Worm (Caenorhabditis elegans) whole organism, late embryonic: ENCODE measurements around the gene cutl-26.
A peak's percentile ranks its signal among the peaks of the same experiment; 100 is the strongest.

Experiments
- C08G9.2 ChIP-seq: sonication (generic microtip); optimal IDR thresholded peaks from 2 replicates; lab custom pipeline; 2016; ENCODE audit warnings: mild to moderate bottlenecking, missing genetic modification characterization, moderate library complexity, missing compliant biosample characterization
- K02D7.2 ChIP-seq: sonication (generic microtip); optimal IDR thresholded peaks from 2 replicates; lab custom pipeline; 2017; ENCODE audit warnings: mild to moderate bottlenecking, missing genetic modification characterization, missing compliant biosample characterization
- ahr-1 ChIP-seq: sonication (generic microtip); optimal IDR thresholded peaks from 2 replicates; lab custom pipeline; 2016; ENCODE audit warnings: missing genetic modification characterization, missing compliant biosample characterization
- ceh-18 ChIP-seq: sonication (generic microtip); optimal IDR thresholded peaks from 2 replicates; lab custom pipeline; 2016; ENCODE audit warnings: missing genetic modification characterization, missing compliant biosample characterization
- ceh-22 ChIP-seq: sonication (generic microtip); optimal IDR thresholded peaks from 2 replicates; lab custom pipeline; 2017; ENCODE audit warnings: missing biosample characterization, missing genetic modification characterization
- ceh-45 ChIP-seq: fragments of 200-800 bp; sonication (Bioruptor generic); IDR thresholded peaks from 2 replicates; pipeline ENCODE4 v1.3.6; 2022; ENCODE audit warnings: missing genetic modification reagents, missing genetic modification characterization, missing compliant biosample characterization
- che-1 ChIP-seq: sonication (generic microtip); optimal IDR thresholded peaks from 2 replicates; lab custom pipeline; 2016; ENCODE audit warnings: mild to moderate bottlenecking, missing genetic modification characterization, missing compliant biosample characterization
- dmd-4 ChIP-seq: sonication (generic microtip); optimal IDR thresholded peaks from 2 replicates; lab custom pipeline; 2016; ENCODE audit warnings: borderline replicate concordance, missing genetic modification characterization, missing compliant biosample characterization
- dve-1 ChIP-seq: sonication (generic microtip); optimal IDR thresholded peaks from 2 replicates; lab custom pipeline; 2017; ENCODE audit warnings: antibody characterized with exemption, mild to moderate bottlenecking, missing genetic modification characterization, missing compliant biosample characterization
- elt-2 ChIP-seq: sonication (generic microtip); optimal IDR thresholded peaks from 2 replicates; lab custom pipeline; 2016; ENCODE audit warnings: missing genetic modification reagents, missing genetic modification characterization, missing compliant biosample characterization
- elt-4 ChIP-seq: sonication (generic microtip); optimal IDR thresholded peaks from 2 replicates; lab custom pipeline; 2016; ENCODE audit warnings: missing genetic modification characterization, missing compliant biosample characterization
- ets-4 ChIP-seq: sonication (generic microtip); optimal IDR thresholded peaks from 2 replicates; lab custom pipeline; 2016; ENCODE audit warnings: missing genetic modification characterization, missing compliant biosample characterization
- fax-1 ChIP-seq: sonication (generic microtip); optimal IDR thresholded peaks from 2 replicates; lab custom pipeline; 2016; ENCODE audit warnings: missing genotype, missing genetic modification characterization, missing compliant biosample characterization
- fkh-6 ChIP-seq: sonication (generic microtip); optimal IDR thresholded peaks from 2 replicates; lab custom pipeline; 2016; ENCODE audit warnings: missing genetic modification characterization, missing compliant biosample characterization
- gmeb-2 ChIP-seq: sonication (generic microtip); optimal IDR thresholded peaks from 2 replicates; lab custom pipeline; 2016; ENCODE audit warnings: missing genetic modification characterization, inconsistent platforms, missing compliant biosample characterization
- hlh-13 ChIP-seq: fragments of 200-800 bp; sonication (Bioruptor generic); optimal IDR thresholded peaks from 2 replicates; lab custom pipeline; 2018; ENCODE audit warnings: mild to moderate bottlenecking, missing genetic modification characterization, missing compliant biosample characterization
- hlh-15 ChIP-seq: sonication (generic microtip); optimal IDR thresholded peaks from 2 replicates; lab custom pipeline; 2016; ENCODE audit warnings: missing genetic modification characterization, missing compliant biosample characterization
- hlh-8 ChIP-seq: sonication (generic microtip); optimal IDR thresholded peaks from 2 replicates; lab custom pipeline; 2016; ENCODE audit warnings: missing genotype, missing genetic modification characterization, missing compliant biosample characterization
- lin-11 ChIP-seq: fragments of 200-800 bp; sonication (Bioruptor generic); optimal IDR thresholded peaks from 2 replicates; lab custom pipeline; 2018; ENCODE audit warnings: mild to moderate bottlenecking, missing genetic modification characterization, missing compliant biosample characterization
- madf-2 ChIP-seq: sonication (generic microtip); optimal IDR thresholded peaks from 2 replicates; lab custom pipeline; 2017; ENCODE audit warnings: missing genetic modification characterization, missing compliant biosample characterization
- mec-3 ChIP-seq: sonication (generic microtip); optimal IDR thresholded peaks from 2 replicates; lab custom pipeline; 2016; ENCODE audit warnings: borderline replicate concordance, missing genetic modification characterization, missing compliant biosample characterization
- nfya-1 ChIP-seq: sonication (generic microtip); optimal IDR thresholded peaks from 2 replicates; lab custom pipeline; 2017; ENCODE audit warnings: missing genetic modification characterization, mild to moderate bottlenecking, missing compliant biosample characterization, antibody characterized with exemption, moderate library complexity
- nhr-232 ChIP-seq: sonication (generic microtip); optimal IDR thresholded peaks from 2 replicates; lab custom pipeline; 2016; ENCODE audit warnings: missing genetic modification characterization, missing compliant biosample characterization
- odd-2 ChIP-seq: sonication (generic microtip); optimal IDR thresholded peaks from 2 replicates; lab custom pipeline; 2017; ENCODE audit warnings: antibody characterized with exemption, mild to moderate bottlenecking, missing genetic modification characterization, missing compliant biosample characterization
- pat-9 ChIP-seq: fragments of 200-800 bp; sonication (Bioruptor generic); optimal IDR thresholded peaks from 2 replicates; lab custom pipeline; 2018; ENCODE audit warnings: mild to moderate bottlenecking, missing genetic modification characterization, moderate library complexity, missing compliant biosample characterization
- pax-1 ChIP-seq: fragments of 150-350 bp; optimal IDR thresholded peaks from 2 replicates; lab custom pipeline; 2014; ENCODE audit warnings: missing biosample characterization, missing genetic modification characterization
- pha-2 ChIP-seq: sonication (generic microtip); optimal IDR thresholded peaks from 2 replicates; lab custom pipeline; 2017; ENCODE audit warnings: mild to moderate bottlenecking, missing genetic modification characterization, missing compliant biosample characterization
- pros-1 ChIP-seq: fragments of 150-350 bp; optimal IDR thresholded peaks from 2 replicates; lab custom pipeline; 2014; ENCODE audit warnings: missing biosample characterization, missing genetic modification reagents, missing genetic modification characterization
- ref-2 ChIP-seq: sonication (generic microtip); optimal IDR thresholded peaks from 2 replicates; lab custom pipeline; 2016; ENCODE audit warnings: missing genetic modification characterization, missing compliant biosample characterization
- sdc-2 ChIP-seq: sonication (generic microtip); optimal IDR thresholded peaks from 2 replicates; lab custom pipeline; 2016; ENCODE audit warnings: missing genotype, missing genetic modification characterization, missing compliant biosample characterization
- sox-2 ChIP-seq: fragments of 200-800 bp; sonication (Bioruptor generic); IDR thresholded peaks from 2 replicates; pipeline ENCODE4 v1.3.6; 2022; ENCODE audit warnings: missing genetic modification reagents, missing genetic modification characterization, missing compliant biosample characterization
- tbx-7 ChIP-seq: sonication (generic microtip); optimal IDR thresholded peaks from 2 replicates; lab custom pipeline; 2016; ENCODE audit warnings: missing genotype, missing genetic modification characterization, missing compliant biosample characterization
- ttx-3 ChIP-seq: sonication (generic microtip); optimal IDR thresholded peaks from 2 replicates; lab custom pipeline; 2016; ENCODE audit warnings: missing genetic modification reagents, missing genetic modification characterization, missing compliant biosample characterization
- unc-42 ChIP-seq: sonication (generic microtip); optimal IDR thresholded peaks from 2 replicates; lab custom pipeline; 2016; ENCODE audit warnings: missing genotype, missing genetic modification characterization, missing compliant biosample characterization
- unc-55 ChIP-seq: sonication (generic microtip); optimal IDR thresholded peaks from 2 replicates; lab custom pipeline; 2017; ENCODE audit warnings: missing biosample characterization, missing genetic modification reagents, missing genetic modification characterization
- unc-86 ChIP-seq: sonication (generic microtip); optimal IDR thresholded peaks from 2 replicates; lab custom pipeline; 2016; ENCODE audit warnings: missing genetic modification characterization, missing compliant biosample characterization
- zip-5 ChIP-seq: sonication (generic microtip); optimal IDR thresholded peaks from 2 replicates; lab custom pipeline; 2016; ENCODE audit warnings: missing genetic modification characterization, missing compliant biosample characterization

The cutl-26 gene

DNA sequence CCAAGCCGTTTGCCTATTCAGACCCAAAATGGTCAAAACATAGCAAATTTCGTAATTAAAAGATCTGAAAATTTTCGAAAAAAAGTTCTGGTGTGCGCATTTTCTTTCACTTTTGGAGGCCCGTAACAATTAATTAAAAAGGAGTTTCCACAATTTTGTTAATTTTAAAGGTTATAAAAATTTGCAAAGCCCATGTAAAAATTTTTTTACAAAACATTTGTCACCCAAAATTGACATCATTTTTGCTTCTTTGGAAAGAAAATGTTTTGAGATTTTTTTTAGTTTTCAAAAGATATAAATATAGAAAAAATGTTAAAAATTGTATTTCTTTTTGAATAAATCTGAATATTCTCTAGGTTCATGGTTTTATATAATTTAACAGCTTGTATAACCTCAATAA lies 40.5 kb downstream of the cutl-26 start, which contains the start of gene K11H12.6:
Gene K11H12.6, plus strand, starts transcription at position 301 of the 400 bp plus-strand sequence.
- TF ChIP-seq K02D7.2, result no peak
- no peak for TF ChIP-seq ceh-45 (GFP tag; lab: Robert Waterston, UW)
- TF ChIP-seq gmeb-2, result no peak
- TF ChIP-seq elt-4 (tag; lab: Kevin White, UChicago), result no peak
- TF ChIP-seq ttx-3, result no peak
- TF ChIP-seq odd-2 (tag; lab: Kevin White, UChicago), result no peak
- no peak for TF ChIP-seq hlh-13
- no peak for TF ChIP-seq elt-2 (tag; lab: Kevin White, UChicago)
- TF ChIP-seq pros-1 (tag; lab: Kevin White, UChicago), result no peak
- TF ChIP-seq fax-1 (tag; lab: Kevin White, UChicago), result no peak
- TF ChIP-seq fkh-6 (tag; lab: Kevin White, UChicago), result no peak
- no peak for TF ChIP-seq ets-4 (tag; lab: Kevin White, UChicago)
- no peak for TF ChIP-seq unc-86 (tag; lab: Kevin White, UChicago)
- no peak for TF ChIP-seq dmd-4
- no peak for TF ChIP-seq nfya-1 (tag; lab: Kevin White, UChicago)
- no peak for TF ChIP-seq ref-2
- no peak for TF ChIP-seq ceh-22
- no peak for TF ChIP-seq dve-1 (tag; lab: Kevin White, UChicago)

DNA sequence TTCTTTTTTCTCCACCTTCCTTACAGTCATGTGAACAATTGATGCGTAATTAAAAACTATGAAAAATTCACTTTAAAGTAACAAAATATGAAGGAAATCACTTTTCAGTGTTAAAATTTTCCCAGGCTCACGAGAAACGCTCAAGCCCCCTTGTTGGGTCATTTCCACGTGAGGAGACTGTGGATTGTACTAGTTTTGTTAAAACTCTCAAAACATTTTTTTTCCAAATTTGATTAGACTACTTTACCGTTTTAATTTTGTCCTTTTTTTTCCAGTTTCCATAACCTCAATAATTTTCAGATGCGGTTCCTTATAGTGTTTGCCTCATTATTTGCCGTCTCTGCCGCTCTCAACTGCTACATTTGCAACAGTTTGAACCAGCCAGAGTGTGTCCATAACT lies 42.3 kb downstream of the cutl-26 start, which contains the start of gene K11H12.7:
Gene K11H12.7, plus strand, starts transcription at position 301 of the 400 bp plus-strand sequence.
- TF ChIP-seq nhr-232, result no peak
- TF ChIP-seq tbx-7 (tag; lab: Kevin White, UChicago), result no peak
- no peak for TF ChIP-seq odd-2 (tag; lab: Kevin White, UChicago)
- TF ChIP-seq pha-2 (tag; lab: Kevin White, UChicago), result no peak
- TF ChIP-seq zip-5 (tag; lab: Kevin White, UChicago), result no peak
- no peak for TF ChIP-seq ahr-1 (tag; lab: Kevin White, UChicago)
- TF ChIP-seq pax-1, result no peak
- no peak for TF ChIP-seq elt-2 (tag; lab: Kevin White, UChicago)
- TF ChIP-seq lin-11 (tag; lab: Kevin White, UChicago), result no peak
- TF ChIP-seq che-1, result no peak
- no peak for TF ChIP-seq nfya-1 (tag; lab: Kevin White, UChicago)
- TF ChIP-seq madf-2, result no peak
- TF ChIP-seq sdc-2, result no peak
- TF ChIP-seq dmd-4, result no peak
- no peak for TF ChIP-seq hlh-8 (tag; lab: Kevin White, UChicago)
- no peak for TF ChIP-seq dve-1 (tag; lab: Kevin White, UChicago)
- TF ChIP-seq sox-2 (GFP tag; lab: Robert Waterston, UW), result no peak
- no peak for TF ChIP-seq ceh-18 (tag; lab: Kevin White, UChicago)
- TF ChIP-seq C08G9.2, result no peak
- TF ChIP-seq hlh-15 (tag; lab: Kevin White, UChicago), result no peak

DNA sequence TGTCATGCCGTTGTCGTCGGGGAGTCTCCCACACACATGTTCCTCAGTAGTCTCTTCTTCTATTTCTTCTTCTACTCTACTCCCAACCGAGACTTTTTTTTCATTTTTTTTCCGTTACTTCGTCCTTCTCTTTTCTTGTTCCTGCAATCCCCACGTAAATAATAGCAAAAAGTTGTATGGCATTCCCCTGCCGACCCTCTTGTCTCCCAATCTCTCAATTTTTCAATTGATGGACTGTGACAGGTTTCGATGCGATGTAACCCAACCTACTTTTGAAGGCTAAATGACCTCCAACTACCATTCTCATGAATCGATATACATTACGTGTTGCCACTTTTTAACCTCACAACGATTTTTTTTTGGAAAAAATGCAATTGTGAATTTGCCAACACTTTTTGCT lies 43.4 kb downstream of the cutl-26 start:
- TF ChIP-seq unc-55 (GFP tag; lab: Kevin White, UChicago) (peak; percentile 41), mec-3 (tag; lab: Kevin White, UChicago) (no peak)

DNA sequence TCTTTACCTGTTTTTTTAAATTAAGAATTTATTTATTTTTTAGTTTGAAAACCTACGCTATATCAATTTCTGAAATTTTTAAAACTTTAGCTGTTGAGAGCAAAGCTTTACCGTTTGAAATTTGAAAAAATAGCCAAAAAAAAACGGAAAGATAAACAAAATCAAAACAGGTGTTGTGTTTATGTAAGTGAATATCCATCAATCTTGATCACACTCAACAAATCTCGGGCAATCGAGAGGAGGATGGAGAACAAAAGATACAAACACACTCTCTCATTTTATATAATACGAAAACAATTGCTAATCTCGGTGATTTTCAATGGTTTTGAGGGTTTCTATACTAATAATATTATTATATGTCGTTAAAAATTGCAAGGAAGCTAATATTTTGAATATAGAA lies 45.9 kb downstream of the cutl-26 start:
- TF ChIP-seq nfya-1 (tag; lab: Kevin White, UChicago) (no peak), unc-55 (GFP tag; lab: Kevin White, UChicago) (peak; percentile 68)
- TF ChIP-seq, all 69 proteins: peak for 1

DNA sequence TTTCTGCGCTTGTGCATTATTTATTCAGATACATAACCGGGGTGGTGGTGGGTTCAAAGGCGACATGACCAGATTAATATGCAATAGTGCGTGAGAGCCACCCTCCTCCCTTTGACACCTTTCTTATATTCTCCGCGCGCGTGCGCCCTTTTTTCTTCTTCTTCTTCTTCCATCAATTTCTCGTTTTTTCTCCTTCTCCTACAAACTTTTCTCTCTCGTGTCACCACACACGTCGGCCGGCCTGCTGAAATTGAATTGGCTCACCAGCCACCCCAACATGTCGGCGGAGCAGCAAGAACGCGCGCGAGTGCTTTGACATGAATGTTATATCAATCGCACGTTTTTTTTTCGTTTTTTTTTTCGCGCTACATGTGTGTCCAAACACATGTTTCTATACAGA lies 48.0 kb downstream of the cutl-26 start:
- peak; percentile 67 for TF ChIP-seq unc-42 (tag; lab: Kevin White, UChicago)
- TF ChIP-seq ceh-45 (GFP tag; lab: Robert Waterston, UW), result no peak
- no peak for TF ChIP-seq ahr-1 (tag; lab: Kevin White, UChicago)
- TF ChIP-seq ceh-18 (tag; lab: Kevin White, UChicago), result peak; percentile 12
- no peak for TF ChIP-seq unc-86 (tag; lab: Kevin White, UChicago)
- no peak for TF ChIP-seq zip-5 (tag; lab: Kevin White, UChicago)
- no peak for TF ChIP-seq pat-9 (tag; lab: Kevin White, UChicago)
